Worm (Caenorhabditis elegans): Measurements from ENCODE around the gene ZK637.14.

ZK637.14 gene

DNA sequence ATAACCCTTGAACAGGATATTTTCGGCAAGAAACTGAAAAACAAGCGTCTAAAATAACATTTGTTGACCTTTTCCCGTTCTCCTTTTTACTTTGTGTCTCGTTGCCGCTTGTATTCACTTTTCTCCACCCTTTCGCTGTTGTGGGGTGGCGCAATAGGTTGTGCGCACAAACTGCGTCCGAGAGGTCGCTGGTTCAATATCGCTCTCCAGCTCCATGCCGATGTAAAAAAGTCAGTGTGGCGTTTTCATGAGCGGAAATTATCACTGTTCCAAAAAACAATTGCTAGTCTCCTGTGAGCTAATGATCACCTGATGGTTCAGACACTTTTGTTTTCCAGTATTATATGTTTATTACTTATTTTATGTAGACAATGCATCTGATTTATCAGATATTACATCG, 48.6 kb upstream of the ZK637.14 start:
- TF ChIP-seq ztf-7 (tag; optimal IDR thresholded peaks at IDR 0.05): peak; percentile 46
- TF ChIP-seq nhr-48 (tag; optimal IDR thresholded peaks at IDR 0.05): no peak
- peak; percentile 63 to 75; a peak in 2 of 4 replicates for TF ChIP-seq madf-5 (GFP tag; IDR thresholded peaks at IDR 0.05)
- TF ChIP-seq arid-1 (GFP tag; conservative IDR thresholded peaks at IDR 0.05): peak; percentile 87
- no peak for TF ChIP-seq lin-15B (tag; optimal IDR thresholded peaks at IDR 0.05)
- TF ChIP-seq ceh-62 (tag; optimal IDR thresholded peaks at IDR 0.05): no peak
- TF ChIP-seq vab-7 (GFP tag; IDR thresholded peaks at IDR 0.05): peak; percentile 88
- no peak for TF ChIP-seq snpc-1.2 (GFP tag; IDR thresholded peaks at IDR 0.05)
- TF ChIP-seq D1046.2 (GFP tag; IDR thresholded peaks at IDR 0.05): peak; percentile 63; the same call in 1 of the 2 replicates
- TF ChIP-seq nhr-76 (tag; optimal IDR thresholded peaks at IDR 0.05): no peak
- no peak for TF ChIP-seq fkh-10 (GFP tag; optimal IDR thresholded peaks at IDR 0.05)
- TF ChIP-seq zip-2 (tag; optimal IDR thresholded peaks at IDR 0.05): no peak
- TF ChIP-seq lsy-2 (tag; optimal IDR thresholded peaks at IDR 0.05): peak in 1 of 2 experiments; percentile 74
- no peak for TF ChIP-seq fos-1 (tag; optimal IDR thresholded peaks at IDR 0.05)
- TF ChIP-seq T20F7.1 (GFP tag; optimal IDR thresholded peaks at IDR 0.05): peak; percentile 77
- TF ChIP-seq F49E8.2 (tag; optimal IDR thresholded peaks at IDR 0.05; ENCODE audit: borderline replicate concordance): peak; percentile 73
- TF ChIP-seq pha-4 (GFP tag; IDR thresholded peaks at IDR 0.05): peak; percentile 82
- TF ChIP-seq pha-4 (tag; optimal IDR thresholded peaks at IDR 0.05): no peak
- no peak for TF ChIP-seq saeg-2 (GFP tag; IDR thresholded peaks at IDR 0.05)
- peak; percentile 10 for TF ChIP-seq nhr-11 (tag; optimal IDR thresholded peaks at IDR 0.05)
- TF ChIP-seq lim-7 (GFP tag; IDR thresholded peaks at IDR 0.05): peak; percentile 94
- peak; percentile 74; the same call in 1 of the 2 replicates for TF ChIP-seq ceh-44 (GFP tag; IDR thresholded peaks at IDR 0.05)
- TF ChIP-seq dmd-8 (GFP tag; IDR thresholded peaks at IDR 0.05): peak; percentile 78; the same call in 1 of the 2 replicates
- TF ChIP-seq duxl-1 (tag; optimal IDR thresholded peaks at IDR 0.05; ENCODE audit: poor library complexity): peak; percentile 72
- peak; percentile 73 for TF ChIP-seq lin-13 (GFP tag; optimal IDR thresholded peaks at IDR 0.05)
- peak; percentile 62 for TF ChIP-seq gei-8 (GFP tag; optimal IDR thresholded peaks at IDR 0.05)
- TF ChIP-seq lir-3 (tag; optimal IDR thresholded peaks at IDR 0.05): peak; percentile 61
- TF ChIP-seq nhr-25 (tag; optimal IDR thresholded peaks at IDR 0.05; ENCODE audit: borderline replicate concordance, insufficient read depth): peak; percentile 54
- peak; percentile 77 for TF ChIP-seq Y5F2A.4 (GFP tag; optimal IDR thresholded peaks at IDR 0.05)
- 0 out of 2 replicates have a peak, but pooled peaks have one; percentile 55 for TF ChIP-seq lin-29 (GFP tag; IDR thresholded peaks at IDR 0.05)
- peak; percentile 88 for TF ChIP-seq aha-1 (tag)
- peak; percentile 80 for TF ChIP-seq dmd-6 (GFP tag; IDR thresholded peaks at IDR 0.05)
- peak; percentile 81 for TF ChIP-seq hlh-11 (tag; optimal IDR thresholded peaks at IDR 0.05)
- no peak; the same call in 1 of the 2 replicates for TF ChIP-seq ceh-20 (GFP tag; IDR thresholded peaks at IDR 0.05)
- no peak for TF ChIP-seq ztf-11 (tag; optimal IDR thresholded peaks at IDR 0.05)
- peak; percentile 5 for TF ChIP-seq ceh-32 (tag; optimal IDR thresholded peaks at IDR 0.05; ENCODE audit: poor library complexity)
- peak; percentile 56 for TF ChIP-seq unc-130 (GFP tag; optimal IDR thresholded peaks at IDR 0.05)
- TF ChIP-seq sdz-12 (GFP tag; optimal IDR thresholded peaks at IDR 0.05): peak; percentile 44
- TF ChIP-seq spr-1 (tag; optimal IDR thresholded peaks at IDR 0.05): peak; percentile 73
- no peak for TF ChIP-seq ama-1 (optimal IDR thresholded peaks at IDR 0.05)
- no peak for TF ChIP-seq skn-1 (tag; optimal IDR thresholded peaks at IDR 0.05)
- TF ChIP-seq mdl-1 (tag; optimal IDR thresholded peaks at IDR 0.05): peak in 1 of 2 experiments; percentile 70
- TF ChIP-seq egl-43 (GFP tag; IDR thresholded peaks at IDR 0.05): no peak; the same call in 1 of the 2 replicates
- peak; percentile 25 to 67 for TF ChIP-seq hif-1 (tag; optimal IDR thresholded peaks at IDR 0.05)
- no peak for TF ChIP-seq dpl-1 (GFP tag; optimal IDR thresholded peaks at IDR 0.05)
- no peak for TF ChIP-seq dmd-9 (GFP tag; IDR thresholded peaks at IDR 0.05)
- peak; percentile 63 for TF ChIP-seq hlh-30 (tag; optimal IDR thresholded peaks at IDR 0.05; ENCODE audit: insufficient read depth)
- TF ChIP-seq ZK546.5 (tag; optimal IDR thresholded peaks at IDR 0.05): no peak
- TF ChIP-seq R02D3.7 (tag; optimal IDR thresholded peaks at IDR 0.05): no peak
- TF ChIP-seq lin-1 (GFP tag; IDR thresholded peaks at IDR 0.05): no peak
- TF ChIP-seq mxl-2 (GFP tag; conservative IDR thresholded peaks at IDR 0.05): 0 out of 2 replicates have a peak, but pooled peaks have one; percentile 57

All from whole organism, L4 larva.